Worm (Caenorhabditis elegans): ENCODE results near the gene srd-70.

Gene srd-70

ce11 chrV:20416790-20417189, 37.1 kb upstream of the srd-70 start:
- no peak for TF ChIP-seq snpc-3.4 (tag; optimal IDR thresholded peaks at IDR 0.05)
- no peak for TF ChIP-seq ama-1 (optimal IDR thresholded peaks at IDR 0.05)
- no peak for TF ChIP-seq ama-1 (GFP tag; optimal IDR thresholded peaks at IDR 0.05)
- peak; percentile 19; the same call in 1 of the 2 replicates for TF ChIP-seq cebp-1 (GFP tag; IDR thresholded peaks at IDR 0.05)
- TF ChIP-seq cebp-1 (tag; optimal IDR thresholded peaks at IDR 0.05): peak; percentile 60
- no peak for TF ChIP-seq rpc-1 (optimal IDR thresholded peaks at IDR 0.05)
- no peak for TF ChIP-seq rpc-1 (tag; optimal IDR thresholded peaks at IDR 0.05)
- TF ChIP-seq let-526 (GFP tag; IDR thresholded peaks at IDR 0.05): no peak
- TF ChIP-seq madf-6 (GFP tag; IDR thresholded peaks at IDR 0.05): no peak
- TF ChIP-seq cebp-2 (GFP tag; IDR thresholded peaks at IDR 0.05): no peak
- TF ChIP-seq rec-8 (tag; optimal IDR thresholded peaks at IDR 0.05): no peak
- no peak for TF ChIP-seq Y53F4B.3 (GFP tag; IDR thresholded peaks at IDR 0.05)
- TF ChIP-seq athp-1 (tag; optimal IDR thresholded peaks at IDR 0.05): no peak
- no peak for TF ChIP-seq nfya-1 (tag; optimal IDR thresholded peaks at IDR 0.05; ENCODE audit: borderline replicate concordance, insufficient read depth)
- TF ChIP-seq F33H1.4 (GFP tag; IDR thresholded peaks at IDR 0.05): no peak
- no peak for TF ChIP-seq tlf-1 (GFP tag; optimal IDR thresholded peaks at IDR 0.05)
- TF ChIP-seq nhr-80 (tag; optimal IDR thresholded peaks at IDR 0.05): peak; percentile 14
- no peak for TF ChIP-seq sdz-38 (tag; optimal IDR thresholded peaks at IDR 0.05)
- TF ChIP-seq F57C9.4 (tag; optimal IDR thresholded peaks at IDR 0.05): no peak

- TF ChIP-seq lin-35 (GFP tag; optimal IDR thresholded peaks at IDR 0.05): peak in 1 of 3 experiments; percentile 6
- TF ChIP-seq attf-5 (GFP tag; optimal IDR thresholded peaks at IDR 0.05): peak; percentile 46
- no peak for TF ChIP-seq gei-17 (GFP tag; optimal IDR thresholded peaks at IDR 0.05)
- TF ChIP-seq B0035.1 (tag; optimal IDR thresholded peaks at IDR 0.05): no peak
- TF ChIP-seq sea-2 (GFP tag; IDR thresholded peaks at IDR 0.05): no peak
- TF ChIP-seq ceh-79 (tag; optimal IDR thresholded peaks at IDR 0.05): no peak
- peak; percentile 55 for TF ChIP-seq K12H6.12 (tag; optimal IDR thresholded peaks at IDR 0.05)
- TF ChIP-seq dox-1 (GFP tag; IDR thresholded peaks at IDR 0.05): peak; percentile 13; the same call in 1 of the 2 replicates
- no peak for TF ChIP-seq chd-7 (tag; optimal IDR thresholded peaks at IDR 0.05)
- no peak for TF ChIP-seq ceh-91 (GFP tag; IDR thresholded peaks at IDR 0.05)
- peak; percentile 17 for TF ChIP-seq ztf-22 (GFP tag; optimal IDR thresholded peaks at IDR 0.05)
- TF ChIP-seq lin-54 (GFP tag; optimal IDR thresholded peaks at IDR 0.05): no peak
- TF ChIP-seq somi-1 (GFP tag; optimal IDR thresholded peaks at IDR 0.05): peak; percentile 22
- TF ChIP-seq hmg-1.2 (GFP tag; IDR thresholded peaks at IDR 0.05): peak; percentile 12; the same call in 1 of the 2 replicates
- TF ChIP-seq ceh-27 (GFP tag; optimal IDR thresholded peaks at IDR 0.05): peak; percentile 60
- no peak for TF ChIP-seq C17E4.6 (GFP tag; IDR thresholded peaks at IDR 0.05)
- no peak; the same call in 1 of the 2 replicates for TF ChIP-seq cebp-1 (GFP tag; IDR thresholded peaks at IDR 0.05)
- peak; percentile 82 for TF ChIP-seq cebp-1 (tag; optimal IDR thresholded peaks at IDR 0.05)
- TF ChIP-seq C06A6.2 (GFP tag; conservative IDR thresholded peaks at IDR 0.05): no peak
- peak; percentile 81 for TF ChIP-seq zfh-2 (GFP tag; conservative IDR thresholded peaks at IDR 0.05)
- TF ChIP-seq nhr-80 (tag; optimal IDR thresholded peaks at IDR 0.05): peak; percentile 15
Observed at ce11 chrV:20417809-20418208, 36.1 kb upstream of the srd-70 start.

- TF ChIP-seq snpc-1.3 (tag; optimal IDR thresholded peaks at IDR 0.05; ENCODE audit: insufficient read depth): no peak
- 0 out of 2 replicates have a peak, but pooled peaks have one; percentile 28 for TF ChIP-seq Y67H2A.10 (GFP tag; conservative IDR thresholded peaks at IDR 0.05)
- no peak for TF ChIP-seq lin-40 (tag; optimal IDR thresholded peaks at IDR 0.05)
- TF ChIP-seq Y79H2A.3 (GFP tag; conservative IDR thresholded peaks at IDR 0.05): no peak
- TF ChIP-seq K12H6.12 (tag; optimal IDR thresholded peaks at IDR 0.05): no peak
- TF ChIP-seq T07F8.4 (tag; optimal IDR thresholded peaks at IDR 0.05): no peak
- no peak for TF ChIP-seq F57C9.4 (tag; optimal IDR thresholded peaks at IDR 0.05)
- TF ChIP-seq akir-1 (GFP tag; optimal IDR thresholded peaks at IDR 0.05): no peak
- no peak for TF ChIP-seq xnd-1 (tag; optimal IDR thresholded peaks at IDR 0.05)
- no peak for TF ChIP-seq cebp-2 (GFP tag; IDR thresholded peaks at IDR 0.05)
- TF ChIP-seq lin-35 (GFP tag; optimal IDR thresholded peaks at IDR 0.05): no peak
- no peak for TF ChIP-seq mcd-1 (GFP tag; IDR thresholded peaks at IDR 0.05)
- TF ChIP-seq dox-1 (GFP tag; IDR thresholded peaks at IDR 0.05): peak; percentile 62
- peak; percentile 45; the same call in 1 of the 2 replicates for TF ChIP-seq B0336.3 (GFP tag; IDR thresholded peaks at IDR 0.05)
- no peak for TF ChIP-seq repo-1 (tag; optimal IDR thresholded peaks at IDR 0.05)
- no peak for TF ChIP-seq F49E8.2 (tag; optimal IDR thresholded peaks at IDR 0.05; ENCODE audit: insufficient read depth)
Observed at ce11 chrV:20418768-20419167, 35.1 kb upstream of the srd-70 start.

Measured in whole organism, young adult.